ENCODE assay signal across 5 worm cellular contexts in the genomic region with DNA sequence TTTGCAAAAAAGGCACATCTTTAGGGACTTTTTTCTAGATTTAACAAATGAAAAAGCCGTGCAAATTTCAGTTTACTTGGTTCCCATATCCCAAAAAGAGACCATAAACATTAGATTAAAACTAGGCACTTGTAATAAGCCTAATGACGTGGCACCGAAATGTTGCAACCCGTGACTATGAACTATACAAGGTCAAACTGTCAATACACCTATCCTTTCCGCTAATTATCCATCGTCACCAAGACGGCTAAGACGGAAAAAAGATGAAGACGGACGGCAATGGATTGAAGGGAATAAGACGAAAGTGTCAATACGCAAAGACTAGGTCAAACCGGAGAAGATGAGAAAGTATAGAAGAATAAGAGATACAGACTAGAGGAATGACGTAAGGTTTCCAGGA.
A peak's percentile ranks its signal among the peaks of the same experiment; 100 is the strongest.
TF ChIP-seq lines count a peak whose summit lies in the region.

No protein-coding gene starts in this region.

TF ChIP-seq in whole organism, L1 larva, 84 proteins besides CTCF, POLR2A, EP300 and RAD21:
- TF ChIP-seq C16A3.4 (tag; optimal IDR thresholded peaks at IDR 0.05; lab: Kevin White, UChicago) (peak; percentile 19), dsc-1 (tag; optimal IDR thresholded peaks at IDR 0.05; lab: Kevin White, UChicago) (no peak), elt-3 (tag; optimal IDR thresholded peaks at IDR 0.05; lab: Kevin White, UChicago) (peak in 1 of 6 experiments; percentile 59), dpl-1 (GFP tag; optimal IDR thresholded peaks at IDR 0.05; lab: Kevin White, UChicago) (peak in 1 of 3 experiments; percentile 8), nhr-20 (tag; optimal IDR thresholded peaks at IDR 0.05; lab: Kevin White, UChicago) (peak; percentile 8), isw-1 (GFP tag; IDR thresholded peaks at IDR 0.05; lab: Robert Waterston, UW) (no peak), blmp-1 (tag; optimal IDR thresholded peaks at IDR 0.05; lab: Kevin White, UChicago) (peak; percentile 94), zag-1 (tag; optimal IDR thresholded peaks at IDR 0.05; lab: Kevin White, UChicago) (no peak), mep-1 (tag; optimal IDR thresholded peaks at IDR 0.05; lab: Kevin White, UChicago) (peak; percentile 53), nhr-85 (tag; lab: Kevin White, UChicago) (peak; percentile 62), snu-23 (GFP tag; optimal IDR thresholded peaks at IDR 0.05; lab: Kevin White, UChicago) (peak; percentile 12), C34B4.2 (tag; optimal IDR thresholded peaks at IDR 0.05; lab: Kevin White, UChicago) (no peak)

TF ChIP-seq in whole organism, L2 larva, 48 proteins besides CTCF, POLR2A, EP300 and RAD21:
- TF ChIP-seq egl-27 (tag; optimal IDR thresholded peaks at IDR 0.05; lab: Kevin White, UChicago): peak; percentile 48
- TF ChIP-seq nhr-25 (tag; optimal IDR thresholded peaks at IDR 0.05; lab: Kevin White, UChicago): peak; percentile 15
- no peak for TF ChIP-seq ztf-1 (GFP tag; conservative IDR thresholded peaks at IDR 0.05; lab: Robert Waterston, UW)
- peak; percentile 55 for TF ChIP-seq crh-2 (tag; optimal IDR thresholded peaks at IDR 0.05; lab: Kevin White, UChicago)
- no peak for TF ChIP-seq blmp-1 (tag; optimal IDR thresholded peaks at IDR 0.05; lab: Kevin White, UChicago; ENCODE audit: insufficient read depth)
- no peak for TF ChIP-seq sma-9 (GFP tag; optimal IDR thresholded peaks at IDR 0.05; lab: Kevin White, UChicago)
- no peak for TF ChIP-seq sma-9 (tag; optimal IDR thresholded peaks at IDR 0.05; lab: Kevin White, UChicago)
- TF ChIP-seq sma-3 (GFP tag; optimal IDR thresholded peaks at IDR 0.05; lab: Kevin White, UChicago): peak; percentile 4
- no peak for TF ChIP-seq gmeb-1 (tag; optimal IDR thresholded peaks at IDR 0.05; lab: Kevin White, UChicago)
- no peak for TF ChIP-seq lin-39 (tag; optimal IDR thresholded peaks at IDR 0.05; lab: Kevin White, UChicago)
- no peak for TF ChIP-seq ceh-16 (tag; optimal IDR thresholded peaks at IDR 0.05; lab: Kevin White, UChicago)
- peak; percentile 27 for TF ChIP-seq nhr-21 (tag; optimal IDR thresholded peaks at IDR 0.05; lab: Kevin White, UChicago)
- TF ChIP-seq nhr-129 (tag; optimal IDR thresholded peaks at IDR 0.05; lab: Kevin White, UChicago): peak; percentile 34
- TF ChIP-seq nhr-237 (tag; optimal IDR thresholded peaks at IDR 0.05; lab: Kevin White, UChicago): no peak

TF ChIP-seq in whole organism, L3 larva, 47 proteins besides CTCF, POLR2A, EP300 and RAD21:
- TF ChIP-seq pqm-1 (tag; optimal IDR thresholded peaks at IDR 0.05; lab: Kevin White, UChicago) (no peak), lin-15B (tag; optimal IDR thresholded peaks at IDR 0.05; lab: Kevin White, UChicago) (no peak), egl-5 (tag; optimal IDR thresholded peaks at IDR 0.05; lab: Kevin White, UChicago) (no peak), nhr-23 (tag; optimal IDR thresholded peaks at IDR 0.05; lab: Kevin White, UChicago) (peak; percentile 90), elt-3 (tag; optimal IDR thresholded peaks at IDR 0.05; lab: Kevin White, UChicago) (no peak), nhr-25 (tag; optimal IDR thresholded peaks at IDR 0.05; lab: Kevin White, UChicago) (peak; percentile 26), skn-1 (tag; optimal IDR thresholded peaks at IDR 0.05; lab: Kevin White, UChicago) (no peak), ceh-9 (tag; optimal IDR thresholded peaks at IDR 0.05; lab: Kevin White, UChicago) (no peak)
TF ChIP-seq in whole organism, L3 larva: peak in this region for 2.

TF ChIP-seq in whole organism, L4 larva, 104 proteins besides CTCF, POLR2A, EP300 and RAD21:
- TF ChIP-seq ZK546.5 (tag; optimal IDR thresholded peaks at IDR 0.05; lab: Kevin White, UChicago) (no peak), aha-1 (tag; lab: Kevin White, UChicago) (peak; percentile 1), unc-62 (GFP tag; optimal IDR thresholded peaks at IDR 0.05 in 1 of 2; lab: Kevin White, UChicago) (peak in 1 of 2 experiments; percentile 50), unc-62 (tag; optimal IDR thresholded peaks at IDR 0.05; lab: Kevin White, UChicago) (no peak), nhr-25 (tag; optimal IDR thresholded peaks at IDR 0.05; lab: Kevin White, UChicago; ENCODE audit: borderline replicate concordance, insufficient read depth) (peak; percentile 26), zip-11 (GFP tag; IDR thresholded peaks at IDR 0.05; lab: Robert Waterston, UW) (no peak), lin-13 (GFP tag; optimal IDR thresholded peaks at IDR 0.05; lab: Kevin White, UChicago) (no peak), Y5F2A.4 (GFP tag; optimal IDR thresholded peaks at IDR 0.05; lab: Kevin White, UChicago) (no peak), hlh-11 (tag; optimal IDR thresholded peaks at IDR 0.05; lab: Kevin White, UChicago) (peak; percentile 4), set-16 (GFP tag; IDR thresholded peaks at IDR 0.05; lab: Robert Waterston, UW) (no peak), spr-3 (GFP tag; optimal IDR thresholded peaks at IDR 0.05; lab: Kevin White, UChicago) (no peak), nhr-28 (tag; optimal IDR thresholded peaks at IDR 0.05; lab: Kevin White, UChicago) (peak; percentile 38)

TF ChIP-seq in whole organism, mixed stage, embryonic, 35 proteins besides CTCF, POLR2A, EP300 and RAD21:
- TF ChIP-seq ham-2 (GFP tag; optimal IDR thresholded peaks at IDR 0.05; lab: Kevin White, UChicago): peak; percentile 88
- no peak for TF ChIP-seq elt-3 (tag; optimal IDR thresholded peaks at IDR 0.05; lab: Kevin White, UChicago)
TF ChIP-seq in whole organism, mixed stage, embryonic: peak in this region for 1.
